Worm (Caenorhabditis elegans): ENCODE data around the gene clc-1.
A peak's percentile ranks its signal among the peaks of the same experiment; 100 is the strongest.

DNA sequence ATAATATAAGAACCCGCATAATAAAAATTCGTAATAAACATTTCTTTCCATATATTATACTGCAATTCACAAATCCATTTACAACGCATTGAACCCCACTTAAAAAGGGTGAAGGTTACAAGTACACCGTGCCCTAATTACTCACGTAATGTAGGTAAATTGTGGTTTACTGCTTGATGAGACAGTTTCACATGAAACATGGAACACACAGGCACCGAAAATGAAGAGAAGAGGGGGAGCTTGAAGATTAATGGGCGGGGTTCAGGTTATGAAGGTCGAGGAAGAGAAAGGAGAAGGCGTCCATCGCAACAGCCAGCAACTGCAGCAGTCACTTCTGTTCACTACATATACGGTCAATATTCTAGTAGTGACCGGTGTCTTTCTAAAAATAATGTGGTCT lies 12.5 kb downstream of the clc-1 start, which contains the start of gene lpr-6:
- peak; percentile 28 for TF ChIP-seq fos-1 (tag; optimal IDR thresholded peaks at IDR 0.05)
- peak; percentile 4 for TF ChIP-seq nhr-77 (tag; optimal IDR thresholded peaks at IDR 0.05)
- no peak for TF ChIP-seq unc-62 (GFP tag; optimal IDR thresholded peaks at IDR 0.05)
